Fruit fly (Drosophila melanogaster): ENCODE results near the gene CG7518.

The CG7518 gene

DNA sequence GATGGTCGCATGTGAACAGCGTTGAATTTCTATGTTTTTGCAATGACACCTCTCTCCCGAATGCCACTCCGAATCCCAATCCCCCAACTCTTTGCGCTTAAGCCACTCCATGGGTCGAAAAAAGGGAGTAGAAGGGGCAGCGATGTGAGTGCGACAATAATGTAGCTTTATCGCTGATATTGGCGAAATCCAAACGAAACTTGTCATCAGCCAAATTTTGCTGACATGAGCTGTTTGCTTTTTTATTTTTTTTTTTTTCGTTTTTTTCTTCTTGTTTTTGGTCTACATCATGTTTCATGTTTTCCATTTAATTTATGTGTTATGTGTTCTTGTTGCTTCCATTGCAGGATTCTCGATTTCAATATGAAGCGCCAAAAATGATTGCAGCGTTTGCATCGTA, 21.1 kb downstream of the CG7518 start:
- TF ChIP-seq CG8478 (optimal IDR thresholded peaks at IDR 0.05) (no peak), usp (GFP tag; optimal IDR thresholded peaks at IDR 0.05) (no peak), psq (optimal IDR thresholded peaks at IDR 0.05) (no peak), pan (optimal IDR thresholded peaks at IDR 0.05) (no peak), EcR (GFP tag; optimal IDR thresholded peaks at IDR 0.05) (no peak), Dll (optimal IDR thresholded peaks at IDR 0.05) (no peak)

DNA sequence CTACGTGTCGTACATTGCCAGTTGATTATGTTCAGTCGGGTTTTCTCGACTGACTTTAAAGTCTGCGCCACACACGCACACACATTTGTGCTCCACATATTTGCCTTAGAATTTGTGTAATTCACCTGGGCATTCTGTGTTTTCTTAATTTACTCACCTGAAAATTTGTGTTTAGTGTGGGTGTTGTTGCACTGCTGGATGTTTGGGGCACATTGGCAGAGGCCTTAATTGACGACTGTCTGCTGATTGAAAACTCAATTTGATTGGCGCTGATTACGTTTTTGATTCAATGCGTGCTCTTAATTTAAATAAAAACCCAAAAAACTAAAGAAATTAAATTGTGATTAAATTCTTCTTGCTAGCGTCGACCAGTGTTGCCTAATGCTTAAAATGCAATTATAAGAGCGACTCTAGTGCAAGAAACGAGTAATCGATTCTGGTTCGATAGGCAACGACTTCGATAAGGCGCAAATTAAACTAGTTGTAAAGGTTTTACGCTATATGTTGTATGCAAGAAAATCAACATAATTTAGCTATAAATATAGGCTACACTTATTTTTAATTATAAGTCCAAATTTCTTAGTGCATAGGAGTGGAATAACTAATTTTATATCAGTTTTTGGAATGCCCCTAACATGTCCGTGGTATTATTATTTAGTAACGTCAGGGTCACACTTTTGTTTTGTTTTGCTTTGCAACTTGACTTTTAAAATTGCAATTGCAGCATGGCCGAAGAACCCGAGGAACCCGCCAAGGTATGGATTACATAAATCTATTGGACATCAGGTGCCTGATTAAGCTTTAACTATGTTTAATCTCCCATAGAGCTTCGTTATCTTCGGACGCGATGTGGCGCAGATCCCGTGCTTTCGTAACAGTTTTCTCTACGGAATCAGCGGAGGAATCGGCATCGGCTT, 32.6 kb downstream of the CG7518 start, which contains the start of the genes CG46281 and CG46280:
TSS of gene CG46281 (minus strand) at position 51 of the 917 bp plus-strand sequence.
TSS of gene CG46280 (minus strand) at position 403 of the 917 bp plus-strand sequence.
- TF ChIP-seq pan (optimal IDR thresholded peaks at IDR 0.05) (no peak), Dll (optimal IDR thresholded peaks at IDR 0.05) (no peak), CG8478 (optimal IDR thresholded peaks at IDR 0.05) (no peak), usp (GFP tag; optimal IDR thresholded peaks at IDR 0.05) (no peak), EcR (GFP tag; optimal IDR thresholded peaks at IDR 0.05) (no peak), psq (optimal IDR thresholded peaks at IDR 0.05) (no peak)

- no peak for TF ChIP-seq Dll (optimal IDR thresholded peaks at IDR 0.05)
- TF ChIP-seq usp (GFP tag; optimal IDR thresholded peaks at IDR 0.05) = no peak
- no peak for TF ChIP-seq EcR (GFP tag; optimal IDR thresholded peaks at IDR 0.05)
- TF ChIP-seq CG8478 (optimal IDR thresholded peaks at IDR 0.05) = no peak
- TF ChIP-seq psq (optimal IDR thresholded peaks at IDR 0.05) = no peak
- no peak for TF ChIP-seq pan (optimal IDR thresholded peaks at IDR 0.05)
Observed at dm6 chr3R:13032323-13032722, 34.4 kb downstream of the CG7518 start, which contains the start of gene ry. TSS of gene ry (plus strand) at chr3R:13032528.

DNA sequence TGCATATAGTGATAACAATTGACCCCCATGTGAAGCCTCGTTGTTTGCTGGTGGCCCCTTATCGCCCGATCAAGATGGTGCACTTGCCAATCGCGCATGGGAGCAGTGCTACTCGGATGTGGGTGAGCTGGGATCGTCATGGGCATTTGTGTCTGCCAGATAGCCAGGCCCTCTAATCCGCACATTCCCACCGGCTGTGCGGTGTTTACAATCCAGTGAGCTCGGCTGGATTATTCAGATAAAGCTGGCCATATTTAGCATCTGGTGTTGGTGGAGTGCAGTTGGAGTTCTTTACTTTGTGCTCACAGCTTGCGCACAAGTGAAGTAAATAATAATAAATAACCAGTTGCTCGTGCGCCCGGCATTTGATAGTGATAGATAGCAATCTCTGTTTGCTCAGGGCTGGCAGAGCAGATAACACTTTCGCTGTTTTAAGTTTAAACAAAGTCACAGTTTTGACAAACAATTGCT, 35.1 kb downstream of the CG7518 start:
- TF ChIP-seq pan (optimal IDR thresholded peaks at IDR 0.05) (no peak), CG8478 (optimal IDR thresholded peaks at IDR 0.05) (no peak), Dll (optimal IDR thresholded peaks at IDR 0.05) (no peak), EcR (GFP tag; optimal IDR thresholded peaks at IDR 0.05) (no peak), usp (GFP tag; optimal IDR thresholded peaks at IDR 0.05) (no peak), psq (optimal IDR thresholded peaks at IDR 0.05) (no peak)

DNA sequence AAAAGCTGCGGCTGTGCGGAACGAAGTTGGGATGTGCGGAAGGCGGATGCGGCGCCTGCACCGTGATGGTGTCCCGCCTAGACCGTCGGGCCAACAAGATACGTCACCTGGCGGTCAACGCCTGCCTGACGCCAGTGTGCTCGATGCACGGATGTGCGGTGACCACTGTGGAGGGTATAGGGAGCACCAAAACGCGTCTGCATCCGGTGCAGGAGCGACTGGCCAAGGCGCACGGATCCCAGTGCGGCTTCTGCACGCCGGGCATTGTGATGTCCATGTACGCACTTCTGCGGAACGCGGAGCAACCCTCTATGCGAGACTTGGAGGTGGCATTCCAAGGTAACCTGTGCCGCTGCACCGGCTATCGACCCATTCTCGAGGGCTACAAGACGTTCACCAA, 35.8 kb downstream of the CG7518 start:
- no peak for TF ChIP-seq CG8478 (optimal IDR thresholded peaks at IDR 0.05)
- TF ChIP-seq pan (optimal IDR thresholded peaks at IDR 0.05) = no peak
- no peak for TF ChIP-seq usp (GFP tag; optimal IDR thresholded peaks at IDR 0.05)
- TF ChIP-seq EcR (GFP tag; optimal IDR thresholded peaks at IDR 0.05) = no peak
- TF ChIP-seq Dll (optimal IDR thresholded peaks at IDR 0.05) = no peak
- TF ChIP-seq psq (optimal IDR thresholded peaks at IDR 0.05) = no peak

- TF ChIP-seq Dll (optimal IDR thresholded peaks at IDR 0.05) = no peak
- no peak for TF ChIP-seq usp (GFP tag; optimal IDR thresholded peaks at IDR 0.05)
- TF ChIP-seq psq (optimal IDR thresholded peaks at IDR 0.05) = no peak
- TF ChIP-seq pan (optimal IDR thresholded peaks at IDR 0.05) = no peak
- TF ChIP-seq EcR (GFP tag; optimal IDR thresholded peaks at IDR 0.05) = no peak
- TF ChIP-seq CG8478 (optimal IDR thresholded peaks at IDR 0.05) = no peak
Observed at dm6 chr3R:13036064-13036463, 38.2 kb downstream of the CG7518 start.

DNA sequence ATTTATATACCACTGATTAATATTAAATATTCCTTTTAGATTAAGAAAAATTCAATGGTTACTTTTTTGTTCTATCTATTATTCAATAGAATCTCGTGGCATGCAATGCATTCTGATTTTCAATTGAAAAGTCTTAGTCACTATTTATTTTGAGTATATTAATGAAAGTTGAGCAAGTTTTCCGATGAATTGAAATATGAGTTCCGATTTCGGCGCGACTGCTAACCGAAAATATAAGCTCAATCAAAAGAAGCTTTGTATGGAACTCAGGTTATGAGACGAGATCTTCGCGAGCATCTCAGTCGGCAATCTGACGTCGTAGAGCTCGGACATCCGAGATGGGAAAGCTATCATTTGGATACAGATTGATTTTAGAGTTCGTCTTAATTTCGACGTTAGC, 40.2 kb downstream of the CG7518 start, which contains the start of gene CG11668:
TSS of gene CG11668 (plus strand) at position 301 of the 400 bp plus-strand sequence.
- TF ChIP-seq CG8478 (optimal IDR thresholded peaks at IDR 0.05) (no peak), Dll (optimal IDR thresholded peaks at IDR 0.05) (no peak), EcR (GFP tag; optimal IDR thresholded peaks at IDR 0.05) (no peak), psq (optimal IDR thresholded peaks at IDR 0.05) (no peak), pan (optimal IDR thresholded peaks at IDR 0.05) (no peak), usp (GFP tag; optimal IDR thresholded peaks at IDR 0.05) (no peak)

- no peak for TF ChIP-seq pan (optimal IDR thresholded peaks at IDR 0.05)
- no peak for TF ChIP-seq psq (optimal IDR thresholded peaks at IDR 0.05)
- no peak for TF ChIP-seq usp (GFP tag; optimal IDR thresholded peaks at IDR 0.05)
- no peak for TF ChIP-seq CG8478 (optimal IDR thresholded peaks at IDR 0.05)
- no peak for TF ChIP-seq Dll (optimal IDR thresholded peaks at IDR 0.05)
- no peak for TF ChIP-seq EcR (GFP tag; optimal IDR thresholded peaks at IDR 0.05)
Observed at dm6 chr3R:13039037-13039583, 41.2 kb downstream of the CG7518 start.

dm6 chr3R:13041750-13042149, 43.9 kb downstream of the CG7518 start, which contains the start of gene CG11670:
TSS of gene CG11670 (plus strand) at chr3R:13042050.
- TF ChIP-seq pan (optimal IDR thresholded peaks at IDR 0.05) = no peak
- no peak for TF ChIP-seq CG8478 (optimal IDR thresholded peaks at IDR 0.05)
- no peak for TF ChIP-seq Dll (optimal IDR thresholded peaks at IDR 0.05)
- TF ChIP-seq EcR (GFP tag; optimal IDR thresholded peaks at IDR 0.05) = no peak
- TF ChIP-seq usp (GFP tag; optimal IDR thresholded peaks at IDR 0.05) = no peak
- no peak for TF ChIP-seq psq (optimal IDR thresholded peaks at IDR 0.05)

DNA sequence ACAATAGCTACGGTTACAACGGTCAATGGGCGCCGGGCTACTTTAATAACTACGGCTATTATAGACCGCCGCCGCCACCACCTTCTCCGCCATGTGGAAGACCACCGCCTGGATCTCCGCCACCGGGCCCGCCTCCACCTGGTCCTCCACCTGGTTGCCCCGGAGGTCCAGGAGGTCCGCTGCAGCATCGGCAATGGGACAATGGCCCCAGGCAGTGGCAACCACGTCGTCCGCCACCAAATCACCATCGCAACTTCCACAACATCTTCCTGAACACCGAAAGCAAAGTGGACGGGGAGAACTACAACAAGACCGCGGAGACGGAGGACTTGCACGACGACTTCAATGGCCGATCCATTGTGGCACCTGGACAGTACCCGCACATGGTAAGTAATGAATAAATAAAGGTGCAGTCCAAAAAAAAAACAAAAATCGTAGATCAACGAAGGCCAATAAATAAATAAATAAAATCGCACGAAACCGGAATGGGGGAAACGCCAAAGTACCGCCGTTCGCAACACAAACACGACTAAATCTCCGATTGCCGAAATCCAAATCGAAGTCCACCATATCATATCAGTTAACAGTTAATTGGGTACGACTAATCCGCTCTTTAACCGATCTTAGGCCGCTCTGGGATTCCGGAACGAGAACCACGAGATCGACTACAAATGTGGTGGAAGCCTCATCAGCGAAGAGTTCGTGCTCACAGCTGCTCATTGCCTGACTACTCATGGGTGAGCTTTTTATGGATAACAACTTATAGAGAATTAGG, 44.6 kb downstream of the CG7518 start, which contains the start of gene snk:
TSS of gene snk (minus strand) at position 513 of the 775 bp plus-strand sequence.
- TF ChIP-seq psq (optimal IDR thresholded peaks at IDR 0.05) = no peak
- no peak for TF ChIP-seq EcR (GFP tag; optimal IDR thresholded peaks at IDR 0.05)
- no peak for TF ChIP-seq Dll (optimal IDR thresholded peaks at IDR 0.05)
- no peak for TF ChIP-seq usp (GFP tag; optimal IDR thresholded peaks at IDR 0.05)
- no peak for TF ChIP-seq pan (optimal IDR thresholded peaks at IDR 0.05)
- no peak for TF ChIP-seq CG8478 (optimal IDR thresholded peaks at IDR 0.05)

dm6 chr3R:13043857-13044256, 46.0 kb downstream of the CG7518 start, which contains the start of gene CG45122:
TSS of gene CG45122 (plus strand) at chr3R:13044157.
- TF ChIP-seq EcR (GFP tag; optimal IDR thresholded peaks at IDR 0.05) = no peak
- TF ChIP-seq usp (GFP tag; optimal IDR thresholded peaks at IDR 0.05) = no peak
- TF ChIP-seq psq (optimal IDR thresholded peaks at IDR 0.05) = no peak
- no peak for TF ChIP-seq Dll (optimal IDR thresholded peaks at IDR 0.05)
- no peak for TF ChIP-seq pan (optimal IDR thresholded peaks at IDR 0.05)
- TF ChIP-seq CG8478 (optimal IDR thresholded peaks at IDR 0.05) = no peak
